Worm (Caenorhabditis elegans): Measurements from ENCODE around the gene Y53F4B.36.
"Not testable (repeated sequence)": the region's sequence is repeated elsewhere in the genome, so short reads cannot be mapped to it uniquely, and the experiment has no call there.

Y53F4B.36 gene

ce11 chrII:15175643-15176042 lies at the start of gene Y53F4B.36:
TSS of gene Y53F4B.36 (plus strand) at chrII:15175943.
- TF ChIP-seq W03F9.2 (tag; optimal IDR thresholded peaks at IDR 0.05) (no peak), him-1 (tag; optimal IDR thresholded peaks at IDR 0.05) (no peak), dao-5 (tag; optimal IDR thresholded peaks at IDR 0.05) (no peak)

DNA sequence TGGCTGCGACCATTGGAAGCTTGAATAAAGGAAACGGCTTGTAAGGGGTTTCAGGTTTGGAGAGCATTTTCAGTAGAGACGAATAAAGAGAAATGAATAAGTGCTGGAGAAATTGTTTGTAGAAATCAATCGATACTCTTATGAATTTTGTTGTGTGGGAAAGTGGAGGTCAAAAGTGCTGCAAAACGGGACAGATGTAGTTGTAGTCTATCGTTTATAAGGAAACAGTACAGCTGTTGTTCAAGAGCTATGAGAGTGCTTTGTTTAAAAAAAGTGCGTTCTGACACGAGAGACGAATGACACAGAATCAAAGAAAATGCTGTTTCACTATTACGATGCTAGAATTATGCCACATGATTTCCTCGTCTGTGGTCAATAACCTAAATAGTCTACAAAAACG lies 45.2 kb upstream of the Y53F4B.36 start, which contains the start of gene Y53F4B.62:
Gene Y53F4B.62, minus strand, starts transcription at position 101 of the 400 bp plus-strand sequence.
- TF ChIP-seq W03F9.2 (tag; optimal IDR thresholded peaks at IDR 0.05): no peak
- no peak for TF ChIP-seq him-1 (tag; optimal IDR thresholded peaks at IDR 0.05)
- no peak for TF ChIP-seq dao-5 (tag; optimal IDR thresholded peaks at IDR 0.05)

- no peak for TF ChIP-seq him-1 (tag; optimal IDR thresholded peaks at IDR 0.05)
- TF ChIP-seq W03F9.2 (tag; optimal IDR thresholded peaks at IDR 0.05): no peak
- no peak for TF ChIP-seq dao-5 (tag; optimal IDR thresholded peaks at IDR 0.05)
Measured at ce11 chrII:15134332-15134731, 41.4 kb upstream of the Y53F4B.36 start, which contains the start of gene Y53F4B.24. TSS of gene Y53F4B.24 (minus strand) at chrII:15134432.

- TF ChIP-seq W03F9.2 (tag; optimal IDR thresholded peaks at IDR 0.05) (no peak), him-1 (tag; optimal IDR thresholded peaks at IDR 0.05) (no peak), dao-5 (tag; optimal IDR thresholded peaks at IDR 0.05) (no peak)
Measured at ce11 chrII:15135886-15136285, 39.9 kb upstream of the Y53F4B.36 start, which contains the start of gene Y53F4B.25. TSS of gene Y53F4B.25 (plus strand) at chrII:15136186.

DNA sequence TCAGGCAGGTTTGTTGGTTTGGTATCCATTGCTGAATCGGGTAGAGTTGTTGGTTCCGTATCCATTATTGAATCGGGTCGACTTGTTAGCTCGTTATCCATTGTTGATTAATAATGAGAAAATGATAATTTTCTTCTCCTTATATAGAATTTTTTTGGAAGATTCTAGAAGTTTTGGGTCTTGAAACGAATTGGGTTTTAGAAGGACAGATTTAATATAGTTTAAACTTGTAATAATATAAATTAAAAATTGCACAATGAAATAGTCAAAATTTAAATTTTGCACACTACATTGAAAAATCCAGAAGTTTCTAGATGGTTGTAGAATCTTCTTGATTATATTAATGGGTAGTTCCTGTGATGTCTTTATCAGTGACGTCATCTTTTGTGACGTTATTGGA lies 34.9 kb upstream of the Y53F4B.36 start, which contains the start of gene Y53F4B.26:
Gene Y53F4B.26, minus strand, starts transcription at position 101 of the 400 bp plus-strand sequence.
- TF ChIP-seq him-1, W03F9.2, dao-5 (tag; optimal IDR thresholded peaks at IDR 0.05): not testable (repeated sequence)

- no peak for TF ChIP-seq W03F9.2 (tag; optimal IDR thresholded peaks at IDR 0.05)
- no peak for TF ChIP-seq him-1 (tag; optimal IDR thresholded peaks at IDR 0.05)
- TF ChIP-seq dao-5 (tag; optimal IDR thresholded peaks at IDR 0.05): no peak
Measured at ce11 chrII:15143729-15144128, 32.0 kb upstream of the Y53F4B.36 start.

DNA sequence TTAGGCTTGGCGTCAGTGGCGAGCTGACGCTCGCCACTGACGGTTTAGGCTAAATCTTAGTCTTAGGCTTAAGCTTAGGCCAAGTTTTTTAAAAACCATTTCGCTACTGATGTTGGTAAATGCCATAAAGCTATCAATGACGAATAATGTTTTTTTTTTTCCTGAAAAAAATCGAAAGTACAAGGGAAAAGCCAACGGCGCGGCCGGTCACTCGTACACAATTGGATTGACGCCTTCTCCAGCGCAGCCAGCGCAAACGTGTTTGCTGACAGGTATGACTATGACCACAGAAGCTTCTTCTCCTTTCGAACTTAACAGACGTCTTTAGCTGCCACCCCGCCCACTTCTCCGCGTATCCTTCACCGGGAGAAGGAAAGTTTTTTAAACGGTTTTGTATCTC lies 30.1 kb upstream of the Y53F4B.36 start, which contains the start of gene Y53F4B.27:
Gene Y53F4B.27, plus strand, starts transcription at position 301 of the 400 bp plus-strand sequence.
- TF ChIP-seq dao-5 (tag; optimal IDR thresholded peaks at IDR 0.05): no peak
- no peak for TF ChIP-seq W03F9.2 (tag; optimal IDR thresholded peaks at IDR 0.05)
- TF ChIP-seq him-1 (tag; optimal IDR thresholded peaks at IDR 0.05): no peak

- TF ChIP-seq him-1 (tag; optimal IDR thresholded peaks at IDR 0.05) (no peak), W03F9.2 (tag; optimal IDR thresholded peaks at IDR 0.05) (no peak), dao-5 (tag; optimal IDR thresholded peaks at IDR 0.05) (no peak)
Measured at ce11 chrII:15148442-15148841, 27.3 kb upstream of the Y53F4B.36 start.

- TF ChIP-seq dao-5 (tag; optimal IDR thresholded peaks at IDR 0.05): no peak
- no peak for TF ChIP-seq him-1 (tag; optimal IDR thresholded peaks at IDR 0.05)
- TF ChIP-seq W03F9.2 (tag; optimal IDR thresholded peaks at IDR 0.05): no peak
Measured at ce11 chrII:15157880-15158279, 17.9 kb upstream of the Y53F4B.36 start, which contains the start of gene ptr-20. TSS of gene ptr-20 (plus strand) at chrII:15158180.

ce11 chrII:15158364-15158763 lies 17.4 kb upstream of the Y53F4B.36 start:
- TF ChIP-seq him-1 (tag; optimal IDR thresholded peaks at IDR 0.05) (no peak), W03F9.2 (tag; optimal IDR thresholded peaks at IDR 0.05) (no peak), dao-5 (tag; optimal IDR thresholded peaks at IDR 0.05) (no peak)

DNA sequence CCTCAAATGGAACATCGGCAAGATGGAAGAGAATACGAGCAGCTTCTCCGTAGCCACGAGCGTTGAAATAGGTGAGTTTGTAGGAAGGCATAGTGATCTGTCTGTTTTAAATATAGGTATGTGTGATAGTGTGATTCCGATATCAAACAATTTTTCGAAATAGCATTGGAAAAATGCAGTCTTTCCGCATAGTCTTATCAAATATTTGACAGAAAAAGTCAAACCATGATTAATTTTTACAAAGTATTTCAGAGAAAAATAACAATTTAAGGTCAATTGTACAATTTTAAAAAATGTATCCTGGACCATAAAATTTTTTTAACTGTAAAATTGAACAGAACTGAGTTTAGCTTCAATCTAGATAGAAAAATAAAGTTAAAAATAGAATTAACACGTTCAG lies 11.3 kb upstream of the Y53F4B.36 start, which contains the start of gene gst-26:
Gene gst-26, minus strand, starts transcription at position 101 of the 400 bp plus-strand sequence.
- TF ChIP-seq W03F9.2 (tag; optimal IDR thresholded peaks at IDR 0.05): no peak

DNA sequence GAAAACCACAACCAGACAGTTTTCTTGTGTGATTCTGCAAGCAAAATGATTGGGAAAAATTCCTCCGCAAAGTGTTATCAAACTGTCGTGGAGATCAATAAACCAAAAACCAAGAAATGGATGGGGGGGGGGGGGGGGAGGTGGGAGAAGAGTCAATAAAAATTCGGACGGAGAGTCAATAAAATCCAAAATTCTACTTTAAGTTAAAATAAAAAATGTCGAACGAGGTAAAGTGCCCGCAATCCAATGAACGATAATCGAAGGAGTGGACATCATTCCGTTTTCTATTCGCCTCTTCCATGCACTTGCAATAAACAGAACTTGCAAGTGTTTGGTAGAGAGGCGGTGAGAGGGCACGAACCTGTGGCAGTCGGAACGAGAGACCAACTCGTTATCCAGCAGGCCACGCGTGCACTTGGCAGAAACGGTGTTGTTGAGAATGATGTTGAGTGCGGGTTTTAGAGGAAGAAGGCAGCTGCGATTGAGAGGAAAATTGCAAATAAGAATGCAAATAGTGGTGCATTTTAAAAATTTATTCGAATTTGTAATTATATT lies 10.0 kb upstream of the Y53F4B.36 start, which contains the start of gene gst-27:
Gene gst-27, minus strand, starts transcription at position 51 of the 555 bp plus-strand sequence.
- TF ChIP-seq dao-5 (tag; optimal IDR thresholded peaks at IDR 0.05) (peak; percentile 77), him-1 (tag; optimal IDR thresholded peaks at IDR 0.05) (peak; percentile 44), W03F9.2 (tag; optimal IDR thresholded peaks at IDR 0.05) (peak; percentile 77)

- TF ChIP-seq him-1 (tag; optimal IDR thresholded peaks at IDR 0.05) (no peak), W03F9.2 (tag; optimal IDR thresholded peaks at IDR 0.05) (no peak), dao-5 (tag; optimal IDR thresholded peaks at IDR 0.05) (no peak)
Measured at ce11 chrII:15167340-15167739, 8.4 kb upstream of the Y53F4B.36 start, which contains the start of gene gst-28. TSS of gene gst-28 (minus strand) at chrII:15167577.

ce11 chrII:15169811-15170282 lies 5.9 kb upstream of the Y53F4B.36 start, which contains the start of gene gst-29:
TSS of gene gst-29 (minus strand) at chrII:15169861.
- TF ChIP-seq W03F9.2 (tag; optimal IDR thresholded peaks at IDR 0.05): no peak
- TF ChIP-seq him-1 (tag; optimal IDR thresholded peaks at IDR 0.05): no peak
- no peak for TF ChIP-seq dao-5 (tag; optimal IDR thresholded peaks at IDR 0.05)

Measured in whole organism, L4/young adult.